Worm (Caenorhabditis elegans) whole organism, L4 larva: Measurements from ENCODE around the gene T08G2.2.

ENCODE experiments used
- D1046.2 ChIP-seq: fragments of 200-800 bp; sonication (Bioruptor generic); IDR thresholded peaks from 2 replicates; pipeline ENCODE4 v1.3.6; 2022; ENCODE audit warnings: missing genetic modification characterization, missing compliant biosample characterization
- R02D3.7 ChIP-seq: fragments of 150-350 bp; sonication (generic microtip); optimal IDR thresholded peaks from 3 replicates; lab custom pipeline; 2014; ENCODE audit warnings: missing biosample characterization, missing genetic modification characterization
- ctbp-1 ChIP-seq: fragments of 200-800 bp; sonication (Bioruptor generic); IDR thresholded peaks from 2 replicates; pipeline ENCODE4 v1.3.6; 2022; ENCODE audit warnings: missing genetic modification reagents, missing genetic modification characterization, missing compliant biosample characterization
- dpl-1 ChIP-seq: fragments of 150-350 bp; optimal IDR thresholded peaks from 2 replicates; lab custom pipeline; 2014; ENCODE audit warnings: missing biosample characterization, missing genetic modification reagents, missing genetic modification characterization
- egl-43 ChIP-seq: fragments of 200-800 bp; sonication (Bioruptor generic); IDR thresholded peaks from 2 replicates; pipeline ENCODE4 v1.3.6; 2022; ENCODE audit warnings: missing genetic modification reagents, missing genetic modification characterization, missing compliant biosample characterization
- gei-8 ChIP-seq: fragments of 200-800 bp; sonication (Bioruptor generic); optimal IDR thresholded peaks from 2 replicates; lab custom pipeline; 2018; ENCODE audit warnings: mild to moderate bottlenecking, missing genetic modification characterization, missing compliant biosample characterization
- lir-3 ChIP-seq: sonication (generic microtip); optimal IDR thresholded peaks from 2 replicates; lab custom pipeline; 2016; ENCODE audit warnings: mild to moderate bottlenecking, missing genetic modification characterization, missing compliant biosample characterization
- nhr-237 ChIP-seq: sonication (generic microtip); optimal IDR thresholded peaks from 2 replicates; lab custom pipeline; 2017; ENCODE audit warnings: missing biosample characterization, missing genetic modification characterization
- nhr-25 ChIP-seq: sonication (generic microtip); optimal IDR thresholded peaks from 2 replicates; lab custom pipeline; 2017; ENCODE audit warnings: missing genetic modification characterization, mild to moderate bottlenecking, missing compliant biosample characterization, antibody characterized with exemption, moderate library complexity, borderline replicate concordance; ENCODE audit not compliant: insufficient read depth
- nhr-28 ChIP-seq: fragments of 150-350 bp; optimal IDR thresholded peaks from 2 replicates; lab custom pipeline; 2014; ENCODE audit warnings: missing biosample characterization, missing genetic modification characterization
- pha-4 ChIP-seq, 2 experiments: fragments of 150-350 bp in 1 of 2; fragments of 200-800 bp in 1 of 2; sonication (Bioruptor generic) in 1 of 2; IDR thresholded peaks in 1 of 2; optimal IDR thresholded peaks in 1 of 2; 2 replicates each; pipeline versions ENCODE4 v1.3.6 to Lab custom; 2014 to 2022; ENCODE audit warnings: missing genetic modification characterization in 2 of 2, missing genetic modification reagents in 2 of 2, missing biosample characterization in 1 of 2, missing compliant biosample characterization in 1 of 2
- sdz-12 ChIP-seq: fragments of 200-800 bp; sonication (Bioruptor generic); optimal IDR thresholded peaks from 2 replicates; lab custom pipeline; 2018; ENCODE audit warnings: mild to moderate bottlenecking, missing genetic modification characterization, missing compliant biosample characterization
- unc-62 ChIP-seq, 3 experiments: fragments of 150-350 bp in 1 of 3; sonication (generic microtip); optimal IDR thresholded peaks in 2 of 3; peaks in 1 of 3; 1 replicate in 1 of 3; 2 replicates in 2 of 3; lab custom pipeline; 2014 to 2017; ENCODE audit warnings: missing biosample characterization in 3 of 3, missing genetic modification characterization in 3 of 3, missing genetic modification reagents in 3 of 3, missing genotype in 1 of 3

DNA sequence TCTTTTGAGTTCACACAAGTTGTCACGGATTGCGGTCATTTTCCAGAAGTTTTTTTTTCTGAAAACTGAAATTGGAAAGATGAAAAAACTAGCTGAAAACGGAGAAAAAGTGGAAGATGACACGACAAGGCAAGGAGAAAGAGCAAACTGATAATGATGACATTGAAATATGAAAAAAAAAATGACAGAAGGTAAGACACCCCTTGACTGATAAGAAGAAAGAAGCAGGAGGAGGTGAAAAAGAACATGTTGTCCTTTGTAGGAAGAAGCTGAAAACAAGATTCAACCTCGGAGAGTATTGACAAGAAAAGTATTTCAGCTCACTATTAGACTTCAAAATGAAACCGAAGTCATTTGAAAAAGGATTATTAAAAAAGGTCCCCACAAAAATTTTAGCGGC is 14.1 kb downstream of the T08G2.2 start, which contains the start of gene B0302.5:
- no peak for TF ChIP-seq unc-62 (GFP tag; optimal IDR thresholded peaks at IDR 0.05 in 1 of 2; lab: Kevin White, UChicago)
- TF ChIP-seq unc-62 (tag; optimal IDR thresholded peaks at IDR 0.05; lab: Kevin White, UChicago): no peak
- TF ChIP-seq egl-43 (GFP tag; lab: Robert Waterston, UW): no peak
- TF ChIP-seq D1046.2: no peak
- no peak for TF ChIP-seq dpl-1 (GFP tag; lab: Kevin White, UChicago)
- no peak for TF ChIP-seq ctbp-1 (GFP tag; lab: Robert Waterston, UW)
- TF ChIP-seq sdz-12 (GFP tag; lab: Kevin White, UChicago): no peak
- no peak for TF ChIP-seq pha-4 (GFP tag; IDR thresholded peaks at IDR 0.05; lab: Robert Waterston, UW)
- no peak for TF ChIP-seq pha-4 (tag; optimal IDR thresholded peaks at IDR 0.05; lab: Kevin White, UChicago)
- no peak for TF ChIP-seq nhr-237 (tag; lab: Kevin White, UChicago)
- no peak for TF ChIP-seq nhr-25 (tag; lab: Kevin White, UChicago)
- no peak for TF ChIP-seq lir-3 (tag; lab: Kevin White, UChicago)
- peak; percentile 52 for TF ChIP-seq nhr-28 (tag; lab: Kevin White, UChicago)
- TF ChIP-seq gei-8 (GFP tag; lab: Kevin White, UChicago): no peak
- TF ChIP-seq R02D3.7 (tag; lab: Kevin White, UChicago): no peak
